Fruit fly (Drosophila melanogaster): ENCODE results near the gene CG34247.

The CG34247 gene

DNA sequence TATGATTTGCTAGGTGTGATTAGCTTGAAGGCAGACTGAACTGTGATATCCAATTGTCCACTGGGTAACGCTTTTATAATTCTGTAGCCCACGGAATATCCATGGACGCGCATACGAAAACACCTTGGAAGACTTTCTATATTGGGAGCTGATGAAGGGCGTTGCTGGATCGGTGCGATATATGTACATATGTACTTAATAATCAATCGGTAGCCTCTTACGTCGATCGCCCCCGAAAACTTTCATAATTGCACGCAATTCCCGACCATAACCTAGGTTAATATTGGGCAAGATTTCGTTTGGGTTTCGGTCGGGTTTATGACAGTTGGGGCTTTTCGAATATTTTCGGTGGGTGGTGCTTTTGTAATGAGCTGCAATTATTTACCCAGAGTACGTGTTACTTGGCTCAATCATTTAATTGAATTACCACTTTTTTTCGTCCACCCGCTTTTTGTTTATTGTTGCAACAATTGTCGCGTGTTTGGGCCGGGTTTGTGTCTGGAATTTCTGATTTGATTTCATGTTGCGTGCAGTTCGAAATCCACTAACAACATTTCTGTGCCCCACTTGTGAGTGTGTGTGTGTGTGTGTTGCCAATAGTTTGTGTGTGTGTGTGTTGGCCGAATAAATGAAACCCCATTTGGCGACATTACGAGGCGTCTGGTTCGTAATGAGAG is 20.6 kb upstream of the CG34247 start, which contains the start of gene CG13049:
TSS of gene CG13049 (minus strand) at position 51 of the 677 bp plus-strand sequence.
- no peak for TF ChIP-seq CG8478 (optimal IDR thresholded peaks at IDR 0.05)
- no peak for TF ChIP-seq CTCF (optimal IDR thresholded peaks at IDR 0.05)

DNA sequence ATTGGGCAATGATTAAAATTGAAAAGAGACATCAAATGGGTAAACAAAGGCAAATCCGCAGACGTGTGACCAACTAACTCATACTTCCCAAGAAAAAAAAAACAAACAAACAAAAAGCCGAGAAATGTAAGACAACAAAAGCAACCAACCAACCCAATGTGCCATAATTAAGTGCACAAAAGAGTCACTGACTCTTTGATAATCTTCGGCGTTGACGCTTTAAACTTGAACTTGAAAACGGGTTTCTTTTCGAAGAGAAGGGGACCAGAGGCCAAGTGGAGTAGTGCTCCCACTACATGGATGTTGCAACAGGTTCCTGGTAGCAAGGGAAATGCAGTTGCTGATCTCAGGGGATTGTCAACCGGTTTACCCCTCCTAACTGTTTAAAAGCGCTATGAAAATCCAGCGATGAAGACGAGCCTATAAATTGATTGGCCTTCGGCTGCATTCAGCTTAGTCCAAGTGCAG is 18.6 kb upstream of the CG34247 start, which contains the start of gene CG13064:
TSS of gene CG13064 (plus strand) at position 418 of the 468 bp plus-strand sequence.
- no peak for TF ChIP-seq CTCF (optimal IDR thresholded peaks at IDR 0.05)
- TF ChIP-seq CG8478 (optimal IDR thresholded peaks at IDR 0.05), result no peak

DNA sequence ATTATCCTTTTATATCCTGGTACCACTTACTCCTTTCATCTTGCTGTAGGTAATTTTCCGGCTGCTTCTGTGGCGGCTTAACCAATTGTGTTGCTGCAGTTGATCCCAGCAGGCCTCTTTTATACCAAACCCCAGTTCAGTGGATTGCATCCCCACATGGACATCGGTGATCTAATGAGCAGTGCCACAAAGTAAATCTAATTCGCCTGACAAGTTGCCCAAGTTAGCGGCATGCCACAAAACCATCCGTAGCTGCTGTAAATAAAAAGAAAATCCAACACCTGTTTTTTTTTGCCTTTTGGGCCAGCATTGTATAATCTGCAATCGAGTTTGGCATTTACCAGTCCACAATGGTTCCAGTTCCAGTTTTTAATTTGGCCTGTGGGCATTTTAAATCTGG is 17.8 kb upstream of the CG34247 start, which contains the start of gene CG13050:
TSS of gene CG13050 (minus strand) at position 101 of the 400 bp plus-strand sequence.
- TF ChIP-seq CG8478 (optimal IDR thresholded peaks at IDR 0.05) (no peak), CTCF (optimal IDR thresholded peaks at IDR 0.05) (no peak)

DNA sequence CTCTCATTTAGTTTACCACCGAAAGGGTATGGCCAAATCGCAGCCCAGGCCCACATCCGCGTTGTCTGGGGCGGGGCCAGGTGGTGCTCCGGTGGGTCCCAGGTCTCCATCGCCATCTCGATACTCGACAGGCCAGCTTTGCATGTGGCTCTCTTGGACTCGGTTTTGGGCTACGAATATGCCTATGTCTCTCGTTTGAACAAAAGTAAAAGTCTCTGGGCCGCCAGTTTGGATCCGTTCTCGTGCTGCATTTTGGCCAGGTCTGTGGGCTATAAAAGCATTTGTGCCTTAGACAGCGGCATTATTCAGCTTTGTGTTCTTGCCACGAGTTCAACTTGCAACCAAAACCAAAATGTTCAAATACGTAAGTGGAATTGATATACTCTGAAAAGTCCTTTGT is 15.7 kb upstream of the CG34247 start, which contains the start of gene CG13065:
TSS of gene CG13065 (plus strand) at position 301 of the 400 bp plus-strand sequence.
- TF ChIP-seq CG8478 (optimal IDR thresholded peaks at IDR 0.05), result no peak
- no peak for TF ChIP-seq CTCF (optimal IDR thresholded peaks at IDR 0.05)

DNA sequence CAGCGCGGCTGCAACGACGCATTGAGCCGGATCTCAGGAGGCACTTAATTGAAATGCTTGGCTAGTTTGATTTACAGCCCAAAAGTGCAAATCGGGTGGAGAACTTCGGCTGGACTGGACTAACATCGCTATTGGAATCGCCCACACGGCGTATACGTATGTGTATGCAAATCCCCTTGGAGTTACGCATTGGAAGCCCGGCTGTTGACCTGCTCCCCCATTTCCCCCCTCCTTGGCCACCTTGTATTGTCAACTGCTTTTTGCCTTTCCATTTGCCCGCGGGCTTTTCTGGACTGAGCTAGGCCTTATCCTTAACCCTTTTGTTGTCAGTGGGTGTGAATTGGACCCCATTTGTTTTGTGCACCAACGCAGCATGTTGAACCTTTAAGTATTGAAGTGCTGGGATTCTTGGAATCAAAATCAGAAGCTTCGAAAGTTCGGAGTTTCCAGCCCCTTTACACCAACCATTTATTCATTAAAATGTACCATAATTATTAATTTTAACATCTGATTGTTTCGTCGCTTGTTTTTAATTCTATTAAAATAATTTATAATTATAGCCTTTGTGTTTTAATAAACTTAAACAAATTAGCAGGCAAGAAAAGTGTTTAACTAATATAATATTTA is 14.1 kb upstream of the CG34247 start:
- no peak for TF ChIP-seq CG8478 (optimal IDR thresholded peaks at IDR 0.05)
- TF ChIP-seq CTCF (optimal IDR thresholded peaks at IDR 0.05), result no peak

DNA sequence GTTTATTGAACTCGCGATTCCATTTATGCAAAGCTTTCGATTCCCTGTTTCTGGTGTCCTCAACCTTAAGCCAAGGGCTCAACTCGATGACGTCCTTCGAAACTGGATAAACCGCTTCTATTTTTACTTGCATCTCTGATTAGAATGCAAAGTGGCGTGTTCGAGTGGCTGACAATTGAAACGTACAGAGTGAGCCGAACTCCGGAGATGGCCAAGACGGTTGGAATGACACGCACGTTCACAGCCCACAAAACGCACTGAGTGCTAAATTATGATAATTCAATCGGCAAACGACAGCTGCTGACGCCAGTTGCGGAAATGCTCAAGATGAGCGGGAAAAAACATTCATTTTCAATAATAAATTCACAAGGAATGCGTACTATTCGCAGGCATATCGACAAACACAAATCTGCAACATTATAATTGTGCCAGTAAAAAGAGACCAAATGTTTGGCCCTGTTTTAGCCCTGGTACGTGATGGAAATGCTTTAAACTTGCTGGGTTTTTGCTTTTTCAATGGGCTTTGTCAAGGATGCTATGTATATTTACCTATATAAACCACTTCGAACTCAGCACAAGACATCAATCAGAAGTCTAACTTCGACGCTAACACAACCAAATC is 11.0 kb upstream of the CG34247 start, which contains the start of gene CG13066:
TSS of gene CG13066 (plus strand) at position 572 of the 622 bp plus-strand sequence.
- TF ChIP-seq CG8478 (optimal IDR thresholded peaks at IDR 0.05) (no peak), CTCF (optimal IDR thresholded peaks at IDR 0.05) (no peak)

DNA sequence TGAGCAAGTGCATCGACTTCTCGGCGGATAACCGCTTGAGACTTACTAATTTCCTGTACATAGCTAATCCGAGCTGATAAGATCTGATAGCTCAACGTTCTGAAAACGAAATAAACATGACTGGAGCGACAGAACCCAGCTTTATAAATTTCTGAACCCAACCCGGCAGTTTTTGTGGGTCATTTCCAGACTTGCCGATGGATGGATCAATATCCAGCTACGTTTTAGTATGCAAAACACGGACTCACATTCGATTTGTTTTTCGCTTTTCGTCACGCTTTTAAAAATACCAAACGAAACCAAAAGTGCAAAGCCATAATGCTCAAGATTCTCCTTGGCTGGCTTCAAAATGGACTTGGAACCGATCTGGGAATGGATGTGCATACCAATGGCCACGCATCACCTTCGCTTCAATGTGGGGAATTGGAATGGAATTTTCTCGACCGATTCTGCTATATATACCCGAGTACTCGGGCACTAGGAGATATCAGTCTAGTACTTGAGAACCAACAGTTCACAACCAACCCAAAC is 9.5 kb upstream of the CG34247 start, which contains the start of the genes CG34248 and CG13067:
TSS of gene CG34248 (minus strand) at position 101 of the 531 bp plus-strand sequence.
TSS of gene CG13067 (plus strand) at position 481 of the 531 bp plus-strand sequence.
- no peak for TF ChIP-seq CG8478 (optimal IDR thresholded peaks at IDR 0.05)
- TF ChIP-seq CTCF (optimal IDR thresholded peaks at IDR 0.05), result no peak

DNA sequence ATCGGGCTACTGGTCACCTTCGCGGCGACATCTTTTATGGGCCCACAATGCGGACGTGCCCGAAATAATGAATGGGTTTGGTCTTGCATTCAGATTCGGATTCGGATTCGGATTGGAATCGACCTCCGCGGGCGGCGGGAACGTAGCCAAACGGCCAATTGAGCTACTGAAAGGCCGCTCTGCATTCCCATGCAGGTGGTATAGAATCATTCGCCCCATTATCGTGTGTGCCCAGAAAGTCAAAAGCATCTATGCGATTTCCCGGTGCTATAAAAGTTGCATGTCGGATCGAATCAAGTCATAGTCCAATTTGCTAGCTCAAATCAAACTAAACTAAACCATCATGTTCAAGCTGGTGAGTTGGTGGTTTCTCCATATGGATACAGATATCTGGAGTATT is 7.7 kb upstream of the CG34247 start, which contains the start of gene CG13068:
TSS of gene CG13068 (plus strand) at position 301 of the 400 bp plus-strand sequence.
- TF ChIP-seq CG8478 (optimal IDR thresholded peaks at IDR 0.05), result no peak
- TF ChIP-seq CTCF (optimal IDR thresholded peaks at IDR 0.05), result no peak

DNA sequence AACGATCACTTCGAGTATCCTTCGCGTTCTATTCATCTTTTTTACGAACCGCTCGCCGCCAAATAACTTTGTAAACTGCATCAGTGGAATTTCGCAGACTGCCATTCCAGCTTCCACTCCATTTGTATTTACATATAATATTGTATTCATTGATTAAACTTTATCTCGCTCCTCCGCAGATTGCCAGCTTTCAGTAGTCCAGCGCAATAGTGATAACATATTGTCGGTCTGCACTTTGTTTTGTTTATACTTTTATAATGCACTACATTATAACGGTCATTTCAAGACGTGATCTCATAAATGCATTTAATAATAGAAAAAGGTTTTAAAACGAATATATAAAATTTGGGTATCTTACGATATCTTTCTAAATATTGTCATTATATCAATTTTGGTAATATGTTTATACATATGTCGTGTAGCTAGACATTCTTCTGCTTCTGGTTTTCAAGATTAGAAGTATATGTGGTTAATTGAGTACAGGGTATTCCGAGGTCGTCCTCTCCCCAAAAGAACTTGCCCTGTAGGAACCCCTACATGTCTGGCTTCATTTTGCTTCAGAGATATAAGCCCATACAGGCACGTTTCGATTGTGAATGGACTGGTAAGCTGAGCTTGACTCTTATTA is 6.8 kb upstream of the CG34247 start, which contains the start of gene CG4950:
TSS of gene CG4950 (minus strand) at position 51 of the 628 bp plus-strand sequence.
- no peak for TF ChIP-seq CTCF (optimal IDR thresholded peaks at IDR 0.05)
- TF ChIP-seq CG8478 (optimal IDR thresholded peaks at IDR 0.05), result no peak

DNA sequence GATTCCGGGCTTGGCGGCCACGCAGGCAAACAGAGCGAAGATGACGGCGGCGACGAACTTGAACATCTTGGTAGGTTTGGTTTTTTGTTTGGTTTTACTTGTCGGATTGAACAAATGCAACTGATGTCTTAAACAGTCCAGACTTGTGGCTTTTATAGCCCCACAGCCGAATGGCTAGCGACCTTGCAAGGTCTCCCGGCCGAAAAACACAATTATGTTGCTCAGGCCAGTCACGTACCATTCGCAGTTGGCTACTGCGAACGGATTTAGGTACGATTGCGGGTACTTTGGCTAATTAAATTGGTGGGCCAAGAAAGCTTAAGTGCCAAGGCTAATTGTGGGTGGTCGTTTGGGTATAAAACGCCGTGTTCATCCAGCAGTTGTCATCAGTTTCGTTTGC is 3.6 kb upstream of the CG34247 start, which contains the start of the genes CG13051 and CG13069:
TSS of gene CG13051 (minus strand) at position 101 of the 400 bp plus-strand sequence.
TSS of gene CG13069 (plus strand) at position 386 of the 400 bp plus-strand sequence.
- no peak for TF ChIP-seq CG8478 (optimal IDR thresholded peaks at IDR 0.05)
- TF ChIP-seq CTCF (optimal IDR thresholded peaks at IDR 0.05), result no peak

DNA sequence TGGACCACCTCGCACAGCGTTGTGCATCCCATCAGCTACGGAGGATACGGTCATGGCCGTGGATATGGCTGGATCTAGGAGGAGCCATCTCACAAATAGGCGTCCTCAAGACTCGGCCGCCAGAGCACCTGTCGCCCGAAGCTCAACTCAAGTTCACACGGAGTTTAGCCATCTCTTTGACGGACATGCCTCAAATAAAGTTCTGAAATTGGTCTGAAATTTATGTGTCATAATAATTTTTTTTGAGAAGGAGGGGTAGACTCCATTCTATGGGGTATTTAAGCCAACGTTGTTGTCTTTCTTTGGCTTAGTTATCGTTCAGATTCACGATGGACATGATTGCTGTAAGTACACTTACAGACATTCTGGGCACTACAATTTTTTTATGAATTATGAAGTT is 1.6 kb upstream of the CG34247 start, which contains the start of gene CG13070:
TSS of gene CG13070 (plus strand) at position 301 of the 400 bp plus-strand sequence.
- TF ChIP-seq CTCF (optimal IDR thresholded peaks at IDR 0.05) (no peak), CG8478 (optimal IDR thresholded peaks at IDR 0.05) (no peak)

DNA sequence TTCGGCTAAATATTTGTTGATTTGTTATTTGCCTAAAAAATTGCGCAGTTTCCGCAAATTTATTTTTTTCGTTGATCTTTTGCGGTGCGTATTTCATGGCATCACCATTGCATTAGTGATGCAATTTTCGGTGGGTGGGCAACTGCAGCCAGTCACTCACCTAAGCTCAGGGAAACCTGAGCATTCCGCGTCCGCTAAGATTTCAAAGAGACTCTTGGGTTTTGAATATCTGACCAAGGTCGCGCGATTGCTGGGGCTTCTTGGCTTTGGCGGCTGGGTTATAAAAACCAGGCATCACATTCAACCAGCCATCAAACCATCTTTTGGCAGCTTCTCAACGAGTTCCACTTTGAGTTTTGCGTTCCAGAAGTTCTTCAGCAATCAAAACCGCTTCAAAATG is 1.0 kb upstream of the CG34247 start, which contains the start of gene CG13071:
TSS of gene CG13071 (plus strand) at position 301 of the 400 bp plus-strand sequence.
- TF ChIP-seq CTCF (optimal IDR thresholded peaks at IDR 0.05) (no peak), CG8478 (optimal IDR thresholded peaks at IDR 0.05) (no peak)

DNA sequence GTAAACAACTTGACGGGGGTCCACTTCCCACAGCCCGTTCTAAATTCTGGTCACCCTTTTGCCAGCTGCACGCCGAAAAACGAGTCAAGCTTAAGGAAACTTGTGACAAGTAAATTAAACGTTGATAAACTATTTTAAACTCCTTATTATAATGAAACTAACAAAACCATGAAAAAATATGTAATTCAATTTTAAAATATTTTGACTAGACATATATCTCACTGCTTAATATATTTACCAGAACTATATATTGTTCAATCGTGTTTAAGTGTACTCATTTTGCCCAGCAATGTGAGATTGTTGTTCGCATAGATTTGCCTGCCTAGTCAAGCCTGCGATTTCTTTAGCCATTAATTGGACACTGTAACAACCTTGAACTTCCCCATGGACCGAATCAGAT is 1.9 kb downstream of the CG34247 start, which contains the start of gene CG13053:
TSS of gene CG13053 (minus strand) at position 171 of the 400 bp plus-strand sequence.
- TF ChIP-seq CG8478 (optimal IDR thresholded peaks at IDR 0.05) (no peak), CTCF (optimal IDR thresholded peaks at IDR 0.05) (no peak)

DNA sequence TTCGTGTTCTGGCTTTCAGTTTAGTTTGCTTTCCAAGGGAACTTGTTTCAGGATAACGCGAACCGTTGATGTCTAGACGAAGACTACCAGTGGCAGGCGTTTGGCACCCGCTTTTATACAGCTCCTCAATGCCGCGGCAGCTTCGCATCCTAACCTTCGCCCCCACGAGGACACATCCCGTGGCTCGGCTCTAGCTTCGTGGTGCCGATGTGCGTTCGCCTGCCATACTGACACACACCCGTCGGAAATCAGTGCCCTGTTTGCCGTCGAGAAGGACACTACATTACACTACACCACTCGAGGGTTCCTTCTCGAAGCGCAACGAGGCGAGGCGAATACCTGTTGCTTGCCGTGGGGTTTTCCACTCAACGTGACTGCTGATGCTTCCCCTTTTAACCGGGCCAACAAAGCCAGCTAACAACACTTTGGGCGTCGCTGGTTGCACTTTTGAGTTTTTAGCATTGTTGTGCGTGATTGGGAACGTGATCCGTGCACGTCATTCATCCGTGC is 4.2 kb downstream of the CG34247 start, which contains the start of gene CG13054:
TSS of gene CG13054 (minus strand) at position 74 of the 510 bp plus-strand sequence.
- TF ChIP-seq CTCF (optimal IDR thresholded peaks at IDR 0.05) (no peak), CG8478 (optimal IDR thresholded peaks at IDR 0.05) (no peak)

All from S2 (cell line).